Worm (Caenorhabditis elegans) whole organism, early embryonic: ENCODE measurements around the gene acox-1.6.

Source experiments
- B0310.2 ChIP-seq: sonication (generic microtip); optimal IDR thresholded peaks from 2 replicates; lab custom pipeline; 2016; ENCODE audit warnings: mild to moderate bottlenecking, missing genetic modification characterization, missing compliant biosample characterization
- ama-1 ChIP-seq: fragments of 150-350 bp; optimal IDR thresholded peaks from 2 replicates; lab custom pipeline; 2014

ce11 chrX:15828059-15828458 is 10.3 kb downstream of the acox-1.6 start, which contains the start of gene Y7A5A.20:
- TF ChIP-seq ama-1 (lab: Kevin White, UChicago) (no peak), B0310.2 (tag; lab: Kevin White, UChicago) (no peak)
